Worm (Caenorhabditis elegans) whole organism, midembryonic: ENCODE measurements around the gene Y54G2A.38.

Source experiments
- flt-1 ChIP-seq: fragments of 200-800 bp; sonication (Bioruptor generic); IDR thresholded peaks from 2 replicates; pipeline ENCODE4 v1.3.6; 2022; ENCODE audit warnings: missing genetic modification characterization, missing compliant biosample characterization
- klf-2 ChIP-seq: fragments of 200-800 bp; sonication (Bioruptor generic); conservative IDR thresholded peaks from 2 replicates; pipeline ENCODE4 v1.3.6; 2022; ENCODE audit warnings: missing genetic modification reagents, missing genetic modification characterization, missing compliant biosample characterization
- ref-1 ChIP-seq: fragments of 200-800 bp; sonication (Bioruptor generic); conservative IDR thresholded peaks from 2 replicates; pipeline ENCODE4 v1.3.6; 2022; ENCODE audit warnings: missing genetic modification reagents, missing genetic modification characterization, missing compliant biosample characterization
- tab-1 ChIP-seq: fragments of 200-800 bp; sonication (Bioruptor generic); IDR thresholded peaks from 2 replicates; pipeline ENCODE4 v1.3.6; 2022; ENCODE audit warnings: missing genetic modification characterization, missing compliant biosample characterization
- ztf-29 ChIP-seq: fragments of 200-800 bp; sonication (Bioruptor generic); IDR thresholded peaks from 2 replicates; pipeline ENCODE4 v1.3.6; 2022; ENCODE audit warnings: missing genetic modification reagents, missing genetic modification characterization, missing compliant biosample characterization

DNA sequence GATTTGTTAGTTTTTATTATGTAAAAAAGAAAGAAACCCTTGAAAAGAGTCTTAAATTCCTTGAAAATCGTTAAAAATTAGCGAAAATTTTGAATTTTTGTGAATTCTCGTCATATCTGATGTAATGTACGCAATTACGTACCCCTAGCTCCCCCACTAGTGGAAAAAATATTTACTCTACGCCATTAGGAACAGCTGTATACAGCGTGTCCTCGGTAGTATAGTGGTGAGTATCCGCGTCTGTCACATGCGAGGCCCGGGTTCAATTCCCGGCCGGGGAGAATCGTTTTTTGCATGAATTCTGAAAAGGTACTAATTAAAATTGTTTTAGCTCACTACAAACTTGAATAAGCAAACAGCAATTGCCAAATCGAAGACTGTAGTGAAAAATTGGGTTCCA is 40.6 kb downstream of the Y54G2A.38 start:
- TF ChIP-seq flt-1 (GFP tag; lab: Robert Waterston, UW) (no peak), tab-1 (no peak), ref-1 (no peak), ztf-29 (GFP tag; lab: Robert Waterston, UW) (no peak), klf-2 (GFP tag; lab: Robert Waterston, UW) (no peak)
